Worm (Caenorhabditis elegans): ENCODE measurements around the gene smgl-2.

DNA sequence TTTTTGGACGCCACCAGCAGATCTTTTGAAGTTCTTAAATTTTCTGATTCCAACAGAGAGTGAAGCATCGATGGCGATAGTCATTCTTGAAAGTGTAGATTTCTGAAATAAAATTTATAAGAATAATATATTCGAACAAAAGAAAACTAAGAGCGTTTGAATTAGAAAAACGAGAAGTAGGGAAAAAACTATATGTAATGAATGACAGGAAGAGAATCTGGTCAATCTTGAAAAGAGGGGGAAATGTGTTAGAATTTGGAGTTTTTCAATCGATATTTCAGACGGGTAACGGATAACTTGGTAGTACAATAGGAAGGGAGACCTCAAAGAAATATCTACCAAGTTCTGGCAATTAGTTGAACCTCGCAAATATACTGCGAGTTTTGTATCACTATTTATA is 25.4 kb upstream of the smgl-2 start, which contains the start of gene Y37E11AL.9:
- TF ChIP-seq him-1 (tag; optimal IDR thresholded peaks at IDR 0.05): no peak
- TF ChIP-seq dao-5 (tag; optimal IDR thresholded peaks at IDR 0.05): no peak

Data from whole organism, L4/young adult.